Fruit fly (Drosophila melanogaster): Measurements from ENCODE around the gene CG44574.

- TF ChIP-seq CG13624 (GFP tag; optimal IDR thresholded peaks at IDR 0.05) (no peak), corto (GFP tag; optimal IDR thresholded peaks at IDR 0.05) (no peak), jing (GFP tag; optimal IDR thresholded peaks at IDR 0.05) (no peak), dimm (GFP tag; IDR thresholded peaks at IDR 0.05) (no peak), CG11398 (GFP tag; optimal IDR thresholded peaks at IDR 0.05) (no peak), onecut (GFP tag; IDR thresholded peaks at IDR 0.05) (no peak), CG6854 (GFP tag; optimal IDR thresholded peaks at IDR 0.05) (no peak), Aef1 (GFP tag; IDR thresholded peaks at IDR 0.05) (no peak), Oaz (GFP tag; IDR thresholded peaks at IDR 0.05) (no peak), CG4282 (GFP tag; optimal IDR thresholded peaks at IDR 0.05) (no peak), CG5245 (GFP tag; optimal IDR thresholded peaks at IDR 0.05) (no peak), wek (GFP tag; optimal IDR thresholded peaks at IDR 0.05) (no peak), H2.0 (GFP tag; IDR thresholded peaks at IDR 0.05) (no peak)
Measured at dm6 chr2L:5884674-5885073, 1.1 kb downstream of the CG44574 start, which contains the start of the genes Sfp26Ac and CG43185.
